Worm (Caenorhabditis elegans) whole organism, late embryonic: ENCODE measurements around the gene decr-1.3.
A peak's percentile ranks its signal among the peaks of the same experiment; 100 is the strongest.

Experiments used
- C38D4.7 ChIP-seq: fragments of 200-800 bp; sonication (Bioruptor generic); optimal IDR thresholded peaks from 2 replicates; lab custom pipeline; 2018; ENCODE audit warnings: mild to moderate bottlenecking, missing genetic modification characterization, moderate library complexity, missing compliant biosample characterization
- F13H6.1 ChIP-seq: sonication (generic microtip); optimal IDR thresholded peaks from 2 replicates; lab custom pipeline; 2016; ENCODE audit warnings: missing genetic modification characterization, missing compliant biosample characterization
- Y22D7AL.16 ChIP-seq: sonication (generic microtip); optimal IDR thresholded peaks from 2 replicates; lab custom pipeline; 2016; ENCODE audit warnings: missing genetic modification characterization, missing compliant biosample characterization
- ceh-14 ChIP-seq: sonication (generic microtip); optimal IDR thresholded peaks from 2 replicates; lab custom pipeline; 2016; ENCODE audit warnings: missing genotype, missing genetic modification characterization, missing compliant biosample characterization
- ceh-19 ChIP-seq: fragments of 200-800 bp; sonication (Bioruptor generic); optimal IDR thresholded peaks from 2 replicates; lab custom pipeline; 2018; ENCODE audit warnings: mild to moderate bottlenecking, missing genetic modification characterization, missing compliant biosample characterization
- ceh-30 ChIP-seq: fragments of 150-350 bp; optimal IDR thresholded peaks from 2 replicates; lab custom pipeline; 2014; ENCODE audit warnings: missing biosample characterization, missing genetic modification characterization
- ceh-34 ChIP-seq: sonication (generic microtip); optimal IDR thresholded peaks from 2 replicates; lab custom pipeline; 2016; ENCODE audit warnings: mild to moderate bottlenecking, missing genetic modification characterization, missing compliant biosample characterization
- dve-1 ChIP-seq: sonication (generic microtip); optimal IDR thresholded peaks from 2 replicates; lab custom pipeline; 2017; ENCODE audit warnings: antibody characterized with exemption, mild to moderate bottlenecking, missing genetic modification characterization, missing compliant biosample characterization
- elt-2 ChIP-seq: sonication (generic microtip); optimal IDR thresholded peaks from 2 replicates; lab custom pipeline; 2016; ENCODE audit warnings: missing genetic modification reagents, missing genetic modification characterization, missing compliant biosample characterization
- ets-4 ChIP-seq: sonication (generic microtip); optimal IDR thresholded peaks from 2 replicates; lab custom pipeline; 2016; ENCODE audit warnings: missing genetic modification characterization, missing compliant biosample characterization
- fkh-6 ChIP-seq: sonication (generic microtip); optimal IDR thresholded peaks from 2 replicates; lab custom pipeline; 2016; ENCODE audit warnings: missing genetic modification characterization, missing compliant biosample characterization
- gmeb-2 ChIP-seq: sonication (generic microtip); optimal IDR thresholded peaks from 2 replicates; lab custom pipeline; 2016; ENCODE audit warnings: missing genetic modification characterization, inconsistent platforms, missing compliant biosample characterization
- hlh-13 ChIP-seq: fragments of 200-800 bp; sonication (Bioruptor generic); optimal IDR thresholded peaks from 2 replicates; lab custom pipeline; 2018; ENCODE audit warnings: mild to moderate bottlenecking, missing genetic modification characterization, missing compliant biosample characterization
- hlh-15 ChIP-seq: sonication (generic microtip); optimal IDR thresholded peaks from 2 replicates; lab custom pipeline; 2016; ENCODE audit warnings: missing genetic modification characterization, missing compliant biosample characterization
- hlh-30 ChIP-seq: sonication (generic microtip); optimal IDR thresholded peaks from 2 replicates; lab custom pipeline; 2017; ENCODE audit warnings: antibody characterized with exemption, missing genetic modification characterization, missing compliant biosample characterization; ENCODE audit not compliant: insufficient read depth
- hlh-6 ChIP-seq: sonication (generic microtip); optimal IDR thresholded peaks from 2 replicates; lab custom pipeline; 2016; ENCODE audit warnings: missing genotype, missing genetic modification characterization, missing compliant biosample characterization
- lim-6 ChIP-seq: sonication (generic microtip); optimal IDR thresholded peaks from 2 replicates; lab custom pipeline; 2016; ENCODE audit warnings: missing genetic modification characterization, missing compliant biosample characterization
- madf-2 ChIP-seq: sonication (generic microtip); optimal IDR thresholded peaks from 2 replicates; lab custom pipeline; 2017; ENCODE audit warnings: missing genetic modification characterization, missing compliant biosample characterization
- nfya-1 ChIP-seq: sonication (generic microtip); optimal IDR thresholded peaks from 2 replicates; lab custom pipeline; 2017; ENCODE audit warnings: missing genetic modification characterization, mild to moderate bottlenecking, missing compliant biosample characterization, antibody characterized with exemption, moderate library complexity
- npax-4 ChIP-seq: sonication (generic microtip); optimal IDR thresholded peaks from 2 replicates; lab custom pipeline; 2016; ENCODE audit warnings: missing genetic modification characterization, missing compliant biosample characterization
- odd-2 ChIP-seq: sonication (generic microtip); optimal IDR thresholded peaks from 2 replicates; lab custom pipeline; 2017; ENCODE audit warnings: antibody characterized with exemption, mild to moderate bottlenecking, missing genetic modification characterization, missing compliant biosample characterization
- pag-3 ChIP-seq: sonication (generic microtip); optimal IDR thresholded peaks from 2 replicates; lab custom pipeline; 2016; ENCODE audit warnings: missing compliant biosample characterization, missing genetic modification characterization, borderline replicate concordance
- pha-2 ChIP-seq: sonication (generic microtip); optimal IDR thresholded peaks from 2 replicates; lab custom pipeline; 2017; ENCODE audit warnings: mild to moderate bottlenecking, missing genetic modification characterization, missing compliant biosample characterization
- pha-4 ChIP-seq: fragments of 150-350 bp; optimal IDR thresholded peaks from 2 replicates; lab custom pipeline; 2018; ENCODE audit warnings: missing biosample characterization, missing genetic modification reagents, missing genetic modification characterization
- pros-1 ChIP-seq: fragments of 150-350 bp; optimal IDR thresholded peaks from 2 replicates; lab custom pipeline; 2014; ENCODE audit warnings: missing biosample characterization, missing genetic modification reagents, missing genetic modification characterization
- sdc-2 ChIP-seq: sonication (generic microtip); optimal IDR thresholded peaks from 2 replicates; lab custom pipeline; 2016; ENCODE audit warnings: missing genotype, missing genetic modification characterization, missing compliant biosample characterization
- ttx-3 ChIP-seq: sonication (generic microtip); optimal IDR thresholded peaks from 2 replicates; lab custom pipeline; 2016; ENCODE audit warnings: missing genetic modification reagents, missing genetic modification characterization, missing compliant biosample characterization
- unc-42 ChIP-seq: sonication (generic microtip); optimal IDR thresholded peaks from 2 replicates; lab custom pipeline; 2016; ENCODE audit warnings: missing genotype, missing genetic modification characterization, missing compliant biosample characterization
- zip-5 ChIP-seq: sonication (generic microtip); optimal IDR thresholded peaks from 2 replicates; lab custom pipeline; 2016; ENCODE audit warnings: missing genetic modification characterization, missing compliant biosample characterization
- ztf-16 ChIP-seq: sonication (generic microtip); optimal IDR thresholded peaks from 2 replicates; lab custom pipeline; 2017; ENCODE audit warnings: missing genetic modification characterization, missing compliant biosample characterization

The decr-1.3 gene

DNA sequence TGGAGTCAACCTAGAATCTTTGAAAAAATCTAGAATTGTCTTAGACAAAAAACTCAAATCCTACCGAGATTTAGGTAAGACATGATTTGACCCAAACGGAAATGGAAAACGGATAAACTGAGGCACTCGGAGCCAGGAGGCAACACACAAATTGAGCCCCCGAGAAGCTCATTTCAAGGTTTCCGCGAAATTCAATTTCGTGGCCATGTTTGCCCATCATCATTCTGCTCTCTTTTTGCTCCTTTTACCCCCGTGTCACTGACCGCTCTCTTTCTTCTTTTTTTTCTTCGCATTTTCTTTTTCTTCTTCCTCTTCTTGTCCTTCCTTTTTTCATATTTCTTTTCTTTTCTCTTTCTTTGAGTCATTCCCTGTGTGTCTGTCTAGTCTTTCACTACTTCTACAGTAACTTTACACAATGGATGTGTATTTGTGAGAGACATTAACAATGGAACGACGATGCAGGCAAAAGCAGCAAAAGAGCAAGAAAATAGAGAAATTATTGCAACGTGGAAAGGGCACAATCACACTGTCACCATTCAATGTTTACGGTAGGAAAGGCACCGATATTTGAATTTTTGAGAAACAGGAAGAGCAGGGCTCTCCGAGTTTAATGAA is 20.5 kb downstream of the decr-1.3 start:
- TF ChIP-seq hlh-6 (tag; lab: Kevin White, UChicago): no peak
- TF ChIP-seq unc-42 (tag; lab: Kevin White, UChicago): peak; percentile 92

DNA sequence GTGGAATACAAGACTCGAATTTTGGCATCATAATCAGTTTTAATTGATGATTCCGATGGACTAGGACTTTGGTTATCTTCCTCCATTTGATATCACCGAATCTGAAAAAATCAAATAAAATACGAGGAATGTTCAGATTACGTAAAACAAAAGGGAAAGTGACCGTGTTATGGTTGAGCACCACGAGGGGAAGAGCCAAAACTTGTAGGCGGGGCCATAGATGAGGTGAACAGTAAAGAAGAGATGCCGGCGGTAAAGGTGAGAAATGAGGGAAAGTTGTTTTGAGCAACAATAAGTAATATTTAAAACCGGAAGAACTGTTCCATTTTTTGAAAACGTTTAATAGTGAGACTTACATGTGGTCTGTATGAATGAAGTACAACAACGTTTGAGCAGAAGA is 23.4 kb downstream of the decr-1.3 start, which contains the start of gene F10B5.3:
Gene F10B5.3 (minus strand): TSS at position 101 of the 400 bp plus-strand sequence.
- TF ChIP-seq fkh-6 (tag; lab: Kevin White, UChicago) (no peak), elt-2 (tag; lab: Kevin White, UChicago) (no peak), Y22D7AL.16 (tag; lab: Kevin White, UChicago) (no peak), ceh-30 (tag; lab: Kevin White, UChicago) (no peak), zip-5 (tag; lab: Kevin White, UChicago) (no peak), hlh-30 (tag; lab: Kevin White, UChicago) (no peak), sdc-2 (no peak), hlh-15 (tag; lab: Kevin White, UChicago) (no peak), ceh-19 (GFP tag; lab: Kevin White, UChicago) (no peak), npax-4 (tag; lab: Kevin White, UChicago) (no peak), pha-4 (no peak), gmeb-2 (tag; lab: Kevin White, UChicago) (no peak)

DNA sequence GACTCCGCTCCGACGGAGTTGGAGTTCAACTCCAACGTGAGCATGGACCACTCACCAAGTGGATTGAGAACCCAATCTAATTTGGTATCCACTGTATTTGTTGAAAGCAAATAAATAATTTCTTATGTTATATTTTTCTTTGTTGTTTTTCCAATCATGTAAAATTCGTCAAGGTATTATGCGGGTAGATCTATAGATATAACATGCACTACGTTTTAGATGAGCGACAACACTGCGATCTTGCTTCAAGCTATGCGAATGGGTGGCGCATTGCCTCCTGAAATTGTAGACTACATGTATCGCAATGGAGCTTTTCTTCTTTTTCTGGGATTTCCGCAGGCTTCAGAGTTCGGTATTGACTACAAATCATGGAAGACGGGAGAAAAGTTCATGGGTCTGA is 28.8 kb downstream of the decr-1.3 start, which contains the start of gene F10B5.2:
Gene F10B5.2 (plus strand): TSS at position 220 of the 400 bp plus-strand sequence.
- no peak for TF ChIP-seq hlh-13 (GFP tag; lab: Kevin White, UChicago)
- no peak for TF ChIP-seq hlh-6 (tag; lab: Kevin White, UChicago)
- no peak for TF ChIP-seq ets-4 (tag; lab: Kevin White, UChicago)
- TF ChIP-seq hlh-15 (tag; lab: Kevin White, UChicago): no peak
- TF ChIP-seq odd-2: no peak
- TF ChIP-seq hlh-30 (tag; lab: Kevin White, UChicago): no peak
- TF ChIP-seq gmeb-2 (tag; lab: Kevin White, UChicago): no peak
- TF ChIP-seq C38D4.7 (GFP tag; lab: Kevin White, UChicago): no peak
- no peak for TF ChIP-seq ttx-3 (tag; lab: Kevin White, UChicago)
- TF ChIP-seq F13H6.1 (tag; lab: Kevin White, UChicago): no peak
- TF ChIP-seq sdc-2: no peak
- no peak for TF ChIP-seq pros-1 (tag; lab: Kevin White, UChicago)
- no peak for TF ChIP-seq madf-2 (tag; lab: Kevin White, UChicago)
- no peak for TF ChIP-seq unc-42 (tag; lab: Kevin White, UChicago)
- no peak for TF ChIP-seq pha-2 (tag; lab: Kevin White, UChicago)
- no peak for TF ChIP-seq ceh-30 (tag; lab: Kevin White, UChicago)
- no peak for TF ChIP-seq ceh-34
- no peak for TF ChIP-seq ztf-16 (tag; lab: Kevin White, UChicago)
- no peak for TF ChIP-seq elt-2 (tag; lab: Kevin White, UChicago)
- TF ChIP-seq ceh-14 (tag; lab: Kevin White, UChicago): no peak

- TF ChIP-seq unc-42 (tag; lab: Kevin White, UChicago) (no peak), dve-1 (peak; percentile 4), nfya-1 (peak; percentile 51), pag-3 (no peak)
These were observed 29.9 kb downstream of the decr-1.3 start, which contains the start of the genes ints-11 and rpl-10 for ce11 chrII:8143278-8143931. Gene ints-11, minus strand, starts transcription at chrII:8143478. Gene rpl-10, plus strand, starts transcription at chrII:8143881.

DNA sequence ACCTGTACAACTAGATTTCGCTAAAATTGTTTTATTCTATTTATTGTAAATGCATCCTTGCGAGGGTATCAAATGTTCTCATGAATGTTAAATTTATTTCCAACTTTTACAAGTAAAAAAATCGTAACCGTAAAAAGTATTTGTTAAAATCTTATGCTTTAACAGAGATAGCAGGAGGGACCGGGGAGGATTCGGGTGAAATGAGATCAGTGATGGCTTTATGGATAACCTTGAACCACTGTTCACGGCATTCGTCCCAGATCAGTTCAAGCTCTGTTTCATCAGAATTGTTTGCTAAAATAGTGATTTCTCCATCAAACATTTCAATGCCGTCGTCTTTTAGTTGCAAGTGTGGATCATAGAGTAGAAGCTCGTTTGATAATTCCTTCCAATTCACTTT is 32.2 kb downstream of the decr-1.3 start:
- TF ChIP-seq lim-6 (tag; lab: Kevin White, UChicago): no peak
- TF ChIP-seq, all 69 proteins: peak for 0
